Worm (Caenorhabditis elegans): ENCODE results near the gene hlh-6.
A peak's percentile ranks its signal among the peaks of the same experiment; 100 is the strongest.

hlh-6 gene

DNA sequence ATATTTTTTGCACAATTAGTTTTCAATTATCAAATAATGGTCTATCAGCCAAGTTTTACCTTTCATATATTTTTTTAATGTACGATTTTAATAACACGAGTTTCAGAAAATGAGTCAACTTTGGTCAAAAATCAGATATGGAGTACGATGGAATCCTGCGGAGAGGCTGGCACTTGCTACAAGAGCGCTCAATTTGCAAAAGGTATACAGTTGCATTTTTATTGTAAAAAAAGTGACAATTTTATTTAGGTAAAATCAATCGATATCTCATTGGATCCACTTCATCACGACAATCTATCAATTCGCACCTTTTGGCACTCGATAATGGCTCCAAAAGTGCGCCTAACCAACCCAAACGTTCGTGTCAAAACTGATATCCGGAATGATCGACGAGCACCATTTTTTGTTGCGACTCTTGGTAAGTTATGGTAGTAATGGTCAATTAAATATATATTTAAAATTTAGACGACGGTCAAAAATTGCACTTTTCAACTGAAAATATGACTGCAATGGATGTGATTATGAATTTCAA is 17.0 kb downstream of the hlh-6 start, which contains the start of gene mrpl-53 (continued):
- TF ChIP-seq dmd-4 (tag; optimal IDR thresholded peaks at IDR 0.05) (no peak), fos-1 (tag; optimal IDR thresholded peaks at IDR 0.05) (no peak), skn-1 (tag; optimal IDR thresholded peaks at IDR 0.05) (no peak), R02D3.7 (tag; optimal IDR thresholded peaks at IDR 0.05) (no peak), lin-13 (GFP tag; optimal IDR thresholded peaks at IDR 0.05) (no peak), nhr-11 (tag; optimal IDR thresholded peaks at IDR 0.05) (no peak), nhr-237 (tag; optimal IDR thresholded peaks at IDR 0.05) (no peak), nhr-25 (tag; optimal IDR thresholded peaks at IDR 0.05) (peak; percentile 30), sma-3 (GFP tag; optimal IDR thresholded peaks at IDR 0.05) (peak; percentile 30)

DNA sequence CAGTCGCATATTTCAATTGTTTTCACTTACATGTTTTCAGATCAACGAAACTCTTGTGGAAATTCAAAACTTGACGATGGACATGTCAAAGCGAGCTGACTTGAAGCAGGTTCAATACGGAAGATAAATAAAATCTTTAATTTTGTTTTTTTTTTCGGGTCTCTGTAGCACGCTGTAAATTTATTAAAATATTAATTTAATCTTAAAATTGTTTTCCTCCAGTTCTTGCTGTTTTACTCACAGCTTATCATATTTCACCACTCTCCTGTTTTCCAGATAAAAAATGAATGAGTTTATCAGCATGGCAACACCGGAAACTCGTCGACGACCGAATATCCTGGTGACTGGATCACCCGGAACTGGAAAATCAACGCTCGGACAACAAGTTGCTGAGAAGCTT is 18.2 kb downstream of the hlh-6 start, which contains the start of gene E02H1.6:
E02H1.6 (plus strand) TSS at position 301 of the 400 bp plus-strand sequence.
- TF ChIP-seq unc-62 (GFP tag; optimal IDR thresholded peaks at IDR 0.05) = no peak
- TF ChIP-seq ztf-4 (tag; optimal IDR thresholded peaks at IDR 0.05) = no peak

DNA sequence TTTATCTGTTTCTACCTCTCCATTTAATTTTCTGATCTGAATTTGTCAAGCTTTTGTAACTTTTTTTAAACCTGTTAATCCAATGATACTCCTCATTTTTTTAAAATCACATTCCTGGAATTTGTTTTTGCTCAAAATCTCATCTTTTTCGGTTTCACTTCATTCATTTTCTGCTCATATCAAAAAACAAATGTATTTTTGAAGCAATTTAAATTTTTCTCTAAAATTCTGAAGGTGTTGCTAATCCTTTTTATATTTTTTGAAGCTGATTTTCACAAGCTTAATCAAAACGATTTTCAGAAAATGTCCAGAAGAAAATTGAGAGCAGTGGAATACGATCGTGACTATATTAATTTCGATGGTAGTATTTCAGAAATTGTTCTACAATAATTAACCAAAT is 19.7 kb downstream of the hlh-6 start, which contains the start of gene E02H1.5:
E02H1.5 (plus strand) TSS at position 301 of the 400 bp plus-strand sequence.
- TF ChIP-seq unc-55 (GFP tag; optimal IDR thresholded peaks at IDR 0.05) = no peak
- TF ChIP-seq nhr-10 (tag; optimal IDR thresholded peaks at IDR 0.05) = no peak
- TF ChIP-seq sma-9 (GFP tag; optimal IDR thresholded peaks at IDR 0.05) = no peak
- TF ChIP-seq sma-9 (tag; optimal IDR thresholded peaks at IDR 0.05) = no peak
- TF ChIP-seq C34F6.9 (tag; optimal IDR thresholded peaks at IDR 0.05) = no peak
- no peak for TF ChIP-seq egl-27 (tag; optimal IDR thresholded peaks at IDR 0.05)
- no peak for TF ChIP-seq mab-5 (tag; optimal IDR thresholded peaks at IDR 0.05)
- no peak for TF ChIP-seq ztf-4 (tag; optimal IDR thresholded peaks at IDR 0.05)
- TF ChIP-seq F13H6.1 (tag; optimal IDR thresholded peaks at IDR 0.05) = no peak
- no peak for TF ChIP-seq fos-1 (tag; optimal IDR thresholded peaks at IDR 0.05)
- TF ChIP-seq crh-2 (tag; optimal IDR thresholded peaks at IDR 0.05) = no peak
- TF ChIP-seq nhr-25 (tag; optimal IDR thresholded peaks at IDR 0.05) = no peak
- no peak for TF ChIP-seq ceh-82 (tag; optimal IDR thresholded peaks at IDR 0.05)
- TF ChIP-seq lin-11 (tag; optimal IDR thresholded peaks at IDR 0.05) = no peak

DNA sequence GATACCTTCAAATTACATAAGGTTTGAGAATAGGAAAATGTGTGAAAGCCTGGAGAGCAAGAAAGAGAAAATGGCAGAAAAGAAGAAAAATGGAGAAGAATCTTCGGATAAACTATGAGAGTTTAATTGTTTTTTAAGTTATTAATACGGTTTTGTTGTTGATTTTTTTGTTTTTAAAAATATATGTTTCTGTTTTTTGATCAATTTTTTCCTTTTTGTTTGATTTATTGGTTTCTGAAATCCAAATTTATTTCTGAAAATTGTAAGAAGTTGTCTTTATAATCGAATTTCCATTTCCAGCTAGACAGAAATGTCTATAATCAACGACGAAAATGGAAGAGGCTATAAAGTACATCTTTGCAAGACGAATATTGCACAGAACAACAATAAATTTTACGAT is 21.9 kb downstream of the hlh-6 start, which contains the start of gene parp-2:
parp-2 (plus strand) TSS at position 301 of the 400 bp plus-strand sequence.
- no peak for TF ChIP-seq crh-2 (tag; optimal IDR thresholded peaks at IDR 0.05)

DNA sequence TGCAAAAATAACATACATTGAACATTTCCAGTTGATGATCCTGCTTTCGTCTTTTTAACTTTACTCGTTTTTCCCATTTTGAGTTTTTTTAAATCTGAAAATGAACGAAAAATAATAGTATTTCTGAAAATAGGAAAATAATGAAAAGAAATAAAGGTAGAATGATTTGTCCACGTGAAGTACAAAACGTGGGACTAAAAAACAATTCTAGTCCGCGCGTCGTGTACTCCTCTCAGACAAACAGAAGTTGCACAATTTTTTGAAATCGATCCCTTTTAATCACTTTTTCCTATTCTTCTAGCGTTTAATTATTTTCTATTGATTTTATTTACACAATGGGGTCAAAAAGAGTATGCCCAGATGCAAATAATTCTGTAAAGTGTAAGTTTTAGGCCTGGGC is 23.6 kb downstream of the hlh-6 start, which contains the start of the genes E02H1.1 and tag-124:
E02H1.1 (minus strand) TSS at position 94 of the 400 bp plus-strand sequence.
tag-124 (plus strand) TSS at position 222 of the 400 bp plus-strand sequence.
- TF ChIP-seq nhr-6 (tag; optimal IDR thresholded peaks at IDR 0.05) = peak; percentile 64
- TF ChIP-seq zag-1 (tag; optimal IDR thresholded peaks at IDR 0.05) = no peak
- TF ChIP-seq ztf-11 (tag; optimal IDR thresholded peaks at IDR 0.05) = no peak
- peak; percentile 77 for TF ChIP-seq nhr-25 (tag; optimal IDR thresholded peaks at IDR 0.05)
- peak; percentile 67 to 89 for TF ChIP-seq lsy-2 (tag; optimal IDR thresholded peaks at IDR 0.05)
- TF ChIP-seq nhr-237 (tag; optimal IDR thresholded peaks at IDR 0.05) = no peak
- TF ChIP-seq sma-9 (GFP tag; optimal IDR thresholded peaks at IDR 0.05) = peak; percentile 92
- TF ChIP-seq sma-9 (tag; optimal IDR thresholded peaks at IDR 0.05) = no peak
- peak; percentile 27 for TF ChIP-seq fos-1 (tag; optimal IDR thresholded peaks at IDR 0.05)
- no peak for TF ChIP-seq elt-1 (tag; optimal IDR thresholded peaks at IDR 0.05)
- peak; percentile 89 for TF ChIP-seq unc-55 (GFP tag; optimal IDR thresholded peaks at IDR 0.05)
- peak; percentile 66 for TF ChIP-seq nhr-21 (tag; optimal IDR thresholded peaks at IDR 0.05)
- peak; percentile 88 for TF ChIP-seq sma-3 (GFP tag; optimal IDR thresholded peaks at IDR 0.05)
- no peak for TF ChIP-seq ama-1 (optimal IDR thresholded peaks at IDR 0.05)
- peak; percentile 12 for TF ChIP-seq blmp-1 (tag; optimal IDR thresholded peaks at IDR 0.05; ENCODE audit: insufficient read depth)
- peak; percentile 49 for TF ChIP-seq snpc-4 (tag; optimal IDR thresholded peaks at IDR 0.05)
- TF ChIP-seq C34F6.9 (tag; optimal IDR thresholded peaks at IDR 0.05) = peak; percentile 81
- TF ChIP-seq F13H6.1 (tag; optimal IDR thresholded peaks at IDR 0.05) = peak; percentile 75
- TF ChIP-seq nhr-23 (tag; optimal IDR thresholded peaks at IDR 0.05) = no peak
- TF ChIP-seq nhr-77 (tag; optimal IDR thresholded peaks at IDR 0.05) = no peak
- peak; percentile 51 for TF ChIP-seq lin-13 (GFP tag; optimal IDR thresholded peaks at IDR 0.05)
- TF ChIP-seq mab-5 (tag; optimal IDR thresholded peaks at IDR 0.05) = peak; percentile 69
- peak; percentile 61 for TF ChIP-seq gmeb-1 (tag; optimal IDR thresholded peaks at IDR 0.05)
- no peak for TF ChIP-seq alr-1 (tag; optimal IDR thresholded peaks at IDR 0.05)
- no peak for TF ChIP-seq skn-1 (tag; optimal IDR thresholded peaks at IDR 0.05)
- peak; percentile 72 for TF ChIP-seq crh-2 (tag; optimal IDR thresholded peaks at IDR 0.05)
- TF ChIP-seq mbf-1 (tag; optimal IDR thresholded peaks at IDR 0.05) = no peak
- peak; percentile 66 for TF ChIP-seq sem-4 (tag; optimal IDR thresholded peaks at IDR 0.05)
- TF ChIP-seq peb-1 (tag; optimal IDR thresholded peaks at IDR 0.05) = no peak
- peak; percentile 67 for TF ChIP-seq nhr-129 (tag; optimal IDR thresholded peaks at IDR 0.05)
- TF ChIP-seq egl-27 (tag; optimal IDR thresholded peaks at IDR 0.05) = peak; percentile 38

Data from whole organism, L2 larva.